Worm (Caenorhabditis elegans): Measurements from ENCODE around the gene bas-1.

ce11 chrIII:5603439-5603986 is 8.6 kb upstream of the bas-1 start, which contains the start of gene madf-11:
- peak; percentile 56 for TF ChIP-seq flt-1 (GFP tag; IDR thresholded peaks at IDR 0.05)
- no peak for TF ChIP-seq med-1 (GFP tag; optimal IDR thresholded peaks at IDR 0.05; ENCODE audit: insufficient read depth)
- 0 out of 2 replicates have a peak, but pooled peaks have one; percentile 10 for TF ChIP-seq ztf-29 (GFP tag; IDR thresholded peaks at IDR 0.05)
- TF ChIP-seq ztf-23 (GFP tag; IDR thresholded peaks at IDR 0.05), result peak; percentile 45; the same call in 1 of the 2 replicates
- TF ChIP-seq klf-2 (GFP tag; conservative IDR thresholded peaks at IDR 0.05), result no peak
- TF ChIP-seq cog-1 (tag; optimal IDR thresholded peaks at IDR 0.05), result peak; percentile 35
- TF ChIP-seq T22C8.4 (GFP tag; IDR thresholded peaks at IDR 0.05), result no peak
